Worm (Caenorhabditis elegans) whole organism, mixed stage, embryonic: ENCODE data around the gene malt-1.

Experiments
- ces-1 ChIP-seq: fragments of 150-350 bp; optimal IDR thresholded peaks from 2 replicates; lab custom pipeline; 2014; ENCODE audit warnings: missing biosample characterization, missing genetic modification reagents, missing genetic modification characterization
- elt-1 ChIP-seq: sonication (generic microtip); optimal IDR thresholded peaks from 2 replicates; lab custom pipeline; 2017; ENCODE audit warnings: missing genetic modification characterization, mild to moderate bottlenecking, missing compliant biosample characterization, antibody characterized with exemption, moderate library complexity, borderline replicate concordance; ENCODE audit not compliant: insufficient read depth
- flh-1 ChIP-seq: fragments of 200-800 bp; sonication (Bioruptor generic); optimal IDR thresholded peaks from 2 replicates; lab custom pipeline; 2018; ENCODE audit warnings: mild to moderate bottlenecking, missing genetic modification characterization, moderate library complexity, missing compliant biosample characterization
- lin-13 ChIP-seq: fragments of 150-350 bp; optimal IDR thresholded peaks from 2 replicates; lab custom pipeline; 2014; ENCODE audit warnings: missing biosample characterization, missing genetic modification characterization
- lsy-2 ChIP-seq: fragments of 150-350 bp; optimal IDR thresholded peaks from 2 replicates; lab custom pipeline; 2014; ENCODE audit warnings: missing biosample characterization, missing genetic modification characterization
- nhr-28 ChIP-seq: fragments of 150-350 bp; optimal IDR thresholded peaks from 2 replicates; lab custom pipeline; 2014; ENCODE audit warnings: missing biosample characterization, missing genetic modification characterization
- unc-62 ChIP-seq: fragments of 150-350 bp; optimal IDR thresholded peaks from 2 replicates; lab custom pipeline; 2014; ENCODE audit warnings: missing biosample characterization, missing genetic modification reagents, missing genetic modification characterization

- TF ChIP-seq nhr-28 (no peak), lin-13 (tag; lab: Kevin White, UChicago) (no peak), lsy-2 (tag; lab: Kevin White, UChicago) (no peak), ces-1 (GFP tag; lab: Kevin White, UChicago) (no peak), unc-62 (GFP tag; lab: Kevin White, UChicago) (peak; percentile 62), elt-1 (peak; percentile 60), flh-1 (GFP tag; lab: Kevin White, UChicago) (no peak)
Measured at ce11 chrII:6936528-6936927, 14.6 kb downstream of the malt-1 start.
